Worm (Caenorhabditis elegans): ENCODE data around the gene eri-12.

DNA sequence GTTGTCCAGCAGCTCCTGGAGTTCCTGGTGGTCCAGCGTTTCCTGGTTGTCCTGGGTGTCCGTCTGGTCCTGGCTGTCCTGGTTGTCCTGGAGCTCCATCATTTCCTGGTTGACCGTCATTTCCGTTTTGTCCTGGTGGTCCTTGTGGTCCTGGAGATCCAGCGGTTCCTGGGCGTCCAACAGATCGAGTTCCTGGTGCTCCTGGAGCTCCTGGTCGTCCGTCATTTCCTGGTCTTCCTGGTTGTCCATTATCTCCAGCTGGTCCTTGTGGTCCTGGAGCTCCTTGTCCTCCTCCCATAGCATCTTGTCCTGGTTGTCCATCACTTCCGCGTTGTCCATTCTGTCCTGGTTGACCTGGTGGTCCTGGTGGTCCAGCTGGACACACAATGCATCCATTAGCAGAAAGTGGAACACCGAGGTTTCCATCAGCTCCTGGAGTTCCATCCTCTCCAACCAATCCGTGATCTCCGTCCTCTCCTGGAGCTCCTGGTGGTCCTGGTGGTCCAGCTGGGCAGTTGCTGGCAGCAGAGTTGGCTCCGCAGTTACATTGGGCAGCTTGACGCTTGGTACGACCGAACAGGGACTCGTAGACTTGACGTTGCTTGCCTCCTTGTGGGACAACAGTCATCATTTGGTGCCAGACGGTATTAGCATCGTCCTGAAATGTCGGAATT is 47.5 kb upstream of the eri-12 start:
- TF ChIP-seq nhr-2 (tag; optimal IDR thresholded peaks at IDR 0.05), result no peak
- no peak for TF ChIP-seq ces-1 (GFP tag; optimal IDR thresholded peaks at IDR 0.05)
- TF ChIP-seq mep-1 (tag; optimal IDR thresholded peaks at IDR 0.05), result no peak
- TF ChIP-seq blmp-1 (tag; optimal IDR thresholded peaks at IDR 0.05), result no peak
- TF ChIP-seq nhr-76 (tag; optimal IDR thresholded peaks at IDR 0.05), result no peak
- no peak for TF ChIP-seq lin-32 (GFP tag; optimal IDR thresholded peaks at IDR 0.05)

Measured in whole organism, mixed stage, embryonic.